Fruit fly (Drosophila melanogaster): Measurements from ENCODE around the gene scramb2.

The scramb2 gene

dm6 chr3L:3046325-3047156 is at the start of gene scramb2, which contains the start of gene Sk2:
Gene scramb2, minus strand, starts transcription at chr3L:3046812.
Gene Sk2, plus strand, starts transcription at chr3L:3047087.
- TF ChIP-seq CTCF (optimal IDR thresholded peaks at IDR 0.05): no peak

- no peak for TF ChIP-seq CG8478 (optimal IDR thresholded peaks at IDR 0.05)
- no peak for TF ChIP-seq CTCF (optimal IDR thresholded peaks at IDR 0.05)
Observed at dm6 chr3L:3096073-3096725, 49.6 kb upstream of the scramb2 start.

DNA sequence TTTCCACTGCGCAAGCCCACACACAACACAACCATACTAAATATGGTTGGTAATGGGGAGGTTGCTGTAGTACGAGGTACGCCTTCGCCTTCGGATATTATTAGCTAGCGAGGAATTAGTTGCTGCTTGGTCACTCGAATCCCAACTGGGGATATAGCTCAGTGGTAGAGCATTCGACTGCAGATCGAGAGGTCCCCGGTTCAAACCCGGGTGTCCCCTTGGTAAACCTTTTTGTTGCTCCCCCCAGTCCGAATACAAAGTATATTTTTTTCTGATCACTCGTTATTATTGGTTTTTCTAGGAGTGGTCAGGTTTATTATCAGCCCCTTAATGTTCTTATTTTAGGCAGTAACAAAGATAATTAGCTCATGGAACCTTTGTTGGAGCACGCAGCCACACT is 49.0 kb upstream of the scramb2 start:
- TF ChIP-seq CTCF (optimal IDR thresholded peaks at IDR 0.05) (no peak), CG8478 (optimal IDR thresholded peaks at IDR 0.05) (no peak)

- TF ChIP-seq CG8478 (optimal IDR thresholded peaks at IDR 0.05): no peak
- TF ChIP-seq CTCF (optimal IDR thresholded peaks at IDR 0.05): no peak
Observed at dm6 chr3L:3090581-3091345, 44.2 kb upstream of the scramb2 start.

DNA sequence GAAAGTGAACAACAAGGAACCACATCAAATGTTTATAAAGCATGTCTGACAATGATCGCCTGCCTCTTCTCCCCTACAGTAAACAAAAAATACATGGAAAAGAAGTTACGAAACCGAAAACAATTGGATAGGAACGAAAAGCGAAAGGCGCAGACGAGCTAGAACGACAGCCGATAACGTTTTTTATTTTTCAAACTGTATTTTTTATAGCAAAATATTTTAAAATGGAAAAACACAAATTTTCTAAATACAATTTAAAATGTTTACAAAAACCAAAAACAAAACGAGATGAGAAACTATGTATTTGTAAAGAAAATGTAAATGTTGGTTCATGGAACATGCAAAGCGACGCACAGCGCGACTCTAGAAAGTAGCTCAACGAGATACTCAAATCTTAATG is 42.4 kb upstream of the scramb2 start:
- no peak for TF ChIP-seq CG8478 (optimal IDR thresholded peaks at IDR 0.05)
- TF ChIP-seq CTCF (optimal IDR thresholded peaks at IDR 0.05): no peak

DNA sequence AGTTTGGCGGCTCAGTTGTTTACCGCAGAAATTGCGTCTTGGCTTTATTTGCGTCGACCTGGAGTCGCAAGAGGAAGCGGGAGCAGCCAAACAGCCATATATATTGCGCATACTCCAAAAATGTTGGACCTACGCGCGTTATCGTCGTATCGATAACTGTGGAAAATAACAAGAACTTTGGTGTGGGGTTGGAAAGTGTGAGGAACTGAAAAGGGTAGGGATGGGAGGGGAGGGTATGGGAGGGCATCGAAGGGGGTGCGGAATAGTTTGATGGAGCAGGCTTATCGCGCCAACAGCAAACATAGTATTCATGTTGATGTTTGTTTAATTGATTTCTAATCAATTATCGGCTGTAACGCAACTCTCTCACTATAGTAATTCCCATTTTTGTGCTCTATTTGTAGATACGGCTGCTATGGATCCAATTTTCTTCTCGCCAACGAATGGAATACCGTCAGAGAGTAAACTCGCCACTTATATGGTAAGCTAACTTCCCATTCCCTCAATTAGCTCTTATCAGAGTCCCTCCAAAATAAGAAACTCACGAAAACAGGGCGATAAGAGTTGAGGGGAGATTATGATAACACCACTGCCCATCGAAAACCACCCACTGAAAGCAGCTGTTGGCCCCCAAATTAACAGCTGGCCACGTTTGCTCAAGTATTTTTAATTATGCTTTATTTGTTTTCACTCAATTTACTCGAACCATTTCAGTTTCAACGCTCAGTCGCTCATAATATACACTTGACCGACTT is 36.9 kb upstream of the scramb2 start:
- no peak for TF ChIP-seq CG8478 (optimal IDR thresholded peaks at IDR 0.05)
- TF ChIP-seq CTCF (optimal IDR thresholded peaks at IDR 0.05): no peak

dm6 chr3L:3081966-3082516 is 35.4 kb upstream of the scramb2 start:
- TF ChIP-seq CTCF (optimal IDR thresholded peaks at IDR 0.05) (no peak), CG8478 (optimal IDR thresholded peaks at IDR 0.05) (no peak)

- TF ChIP-seq CTCF (optimal IDR thresholded peaks at IDR 0.05) (no peak), CG8478 (optimal IDR thresholded peaks at IDR 0.05) (no peak)
Observed at dm6 chr3L:3081146-3081872, 34.7 kb upstream of the scramb2 start.

dm6 chr3L:3080084-3080994 is 33.7 kb upstream of the scramb2 start:
- no peak for TF ChIP-seq CTCF (optimal IDR thresholded peaks at IDR 0.05)
- TF ChIP-seq CG8478 (optimal IDR thresholded peaks at IDR 0.05): no peak

- TF ChIP-seq CG8478 (optimal IDR thresholded peaks at IDR 0.05): no peak
Observed at dm6 chr3L:3079156-3079495, 32.5 kb upstream of the scramb2 start.

DNA sequence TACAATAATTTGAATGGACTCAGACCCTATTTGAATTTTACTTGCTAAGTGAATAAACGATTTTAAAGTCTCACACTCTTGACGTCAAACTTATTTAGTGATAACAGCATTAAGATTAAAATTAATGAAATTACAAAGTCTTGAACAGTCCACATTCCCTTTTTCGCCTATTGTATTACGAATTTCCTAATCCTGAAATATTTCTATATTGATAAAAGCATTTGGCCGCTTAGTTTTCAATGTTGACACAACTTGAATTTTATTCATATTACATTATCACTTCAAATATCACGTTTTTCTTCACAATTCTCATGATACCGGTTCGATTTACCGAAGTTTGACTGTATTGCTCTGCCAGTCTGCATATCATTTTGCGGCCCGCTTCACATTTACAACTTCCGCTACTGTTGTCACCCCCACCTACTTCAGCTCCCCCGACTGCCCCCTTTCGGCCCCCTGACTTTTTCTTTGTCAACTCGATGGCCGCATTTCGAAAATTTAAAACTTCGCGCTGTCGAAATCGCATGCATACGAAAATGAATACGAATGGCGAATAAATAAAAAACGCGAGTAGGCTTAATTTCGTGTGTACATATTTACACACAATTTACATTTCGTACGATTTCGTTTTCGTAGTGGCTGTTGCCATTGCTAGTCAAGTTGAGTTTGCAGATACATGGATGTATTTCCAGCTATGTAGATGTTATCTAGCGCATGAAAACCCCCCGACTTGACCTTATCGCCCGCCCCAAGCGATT is 32.0 kb upstream of the scramb2 start:
- no peak for TF ChIP-seq CG8478 (optimal IDR thresholded peaks at IDR 0.05)
- no peak for TF ChIP-seq CTCF (optimal IDR thresholded peaks at IDR 0.05)

DNA sequence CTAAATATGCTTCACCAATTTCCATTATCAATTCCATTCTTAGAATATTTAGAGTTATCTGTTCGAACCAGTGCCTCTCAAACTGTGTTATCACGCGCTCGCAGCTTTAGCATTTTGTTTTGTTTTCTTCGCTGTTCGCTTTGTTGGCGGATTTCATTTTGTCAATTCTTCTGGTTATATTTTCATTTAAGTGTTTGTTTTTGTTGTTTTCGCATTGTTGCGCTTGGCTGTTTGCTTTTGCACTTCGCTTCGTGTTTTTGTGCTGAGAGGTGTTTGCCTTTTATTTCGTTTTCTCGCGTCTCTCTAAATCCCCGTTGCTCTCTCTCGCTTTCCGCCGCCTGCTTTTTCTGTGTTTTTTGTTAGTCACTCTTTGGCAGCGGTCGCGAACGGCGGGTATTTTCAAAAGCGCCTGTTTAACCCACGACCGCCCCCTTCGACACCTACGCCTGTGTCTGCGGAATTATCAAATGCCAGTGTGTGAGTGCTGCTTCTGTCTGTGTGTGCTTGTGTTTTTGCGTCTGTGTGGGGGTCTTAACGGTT is 31.0 kb upstream of the scramb2 start:
- TF ChIP-seq CTCF (optimal IDR thresholded peaks at IDR 0.05) (no peak), CG8478 (optimal IDR thresholded peaks at IDR 0.05) (no peak)
